Worm (Caenorhabditis elegans): ENCODE data around the gene F59E12.3.

DNA sequence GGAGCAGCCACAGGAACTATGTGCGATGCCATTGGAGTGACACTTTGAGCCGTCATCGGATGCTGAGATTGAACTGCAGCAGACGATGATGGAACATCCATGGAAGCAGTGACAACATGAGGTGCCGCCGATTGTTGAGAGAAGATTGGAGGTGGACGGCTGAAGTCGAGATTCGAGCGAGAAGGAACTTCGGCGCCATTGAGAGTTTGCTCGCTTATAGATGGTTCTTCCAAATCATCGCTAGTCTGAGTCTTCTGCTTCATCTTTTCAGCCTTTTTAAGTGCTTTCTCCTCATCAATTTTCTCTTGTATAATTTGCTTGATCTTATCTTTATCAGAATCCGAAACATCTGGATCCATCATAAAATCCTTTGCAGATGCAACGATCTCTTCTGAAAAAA is 4.0 kb downstream of the F59E12.3 start:
- TF ChIP-seq fkh-10 (GFP tag; optimal IDR thresholded peaks at IDR 0.05) (no peak), nhr-11 (tag; optimal IDR thresholded peaks at IDR 0.05) (no peak)

Measured in whole organism, L3 larva.